Fruit fly (Drosophila melanogaster) whole organism, prepupa: ENCODE results near the gene Kdm5.

Experiments
- Blimp-1 ChIP-seq: fragments of 200-800 bp; sonication (Bioruptor generic); optimal IDR thresholded peaks from 3 replicates; lab custom pipeline; 2017; ENCODE audit warnings: missing biosample characterization, missing genetic modification characterization, mild to moderate bottlenecking, moderate library complexity, missing genetic modification reagents
- CG10631 ChIP-seq: fragments of 200-800 bp; sonication (Bioruptor generic); optimal IDR thresholded peaks from 2 replicates; lab custom pipeline; 2016; ENCODE audit warnings: missing biosample characterization, missing genetic modification characterization
- CG11294 ChIP-seq: fragments of 200-800 bp; sonication (Bioruptor generic); IDR thresholded peaks from 2 replicates; pipeline ENCODE4 v1.3.6; 2022; ENCODE audit warnings: missing biosample characterization, missing genetic modification characterization
- CG6854 ChIP-seq: fragments of 200-800 bp; sonication (Bioruptor generic); optimal IDR thresholded peaks from 2 replicates; lab custom pipeline; 2017; ENCODE audit warnings: missing biosample characterization, mild to moderate bottlenecking, missing genetic modification characterization
- CG8319 ChIP-seq: fragments of 200-800 bp; sonication (Bioruptor generic); optimal IDR thresholded peaks from 3 replicates; lab custom pipeline; 2016; ENCODE audit warnings: missing biosample characterization, missing genetic modification characterization
- Lpt ChIP-seq: fragments of 200-800 bp; sonication (Bioruptor generic); optimal IDR thresholded peaks from 3 replicates; lab custom pipeline; 2016; ENCODE audit warnings: missing biosample characterization, missing genetic modification characterization
- Sox14 ChIP-seq: fragments of 200-800 bp; sonication (Bioruptor generic); optimal IDR thresholded peaks from 3 replicates; lab custom pipeline; 2016; ENCODE audit warnings: missing biosample characterization, missing genetic modification characterization
- achi ChIP-seq: fragments of 200-800 bp; sonication (Bioruptor generic); optimal IDR thresholded peaks from 3 replicates; lab custom pipeline; 2016; ENCODE audit warnings: missing biosample characterization, missing genetic modification characterization
- dac ChIP-seq: fragments of 200-800 bp; sonication (Bioruptor generic); optimal IDR thresholded peaks from 2 replicates; lab custom pipeline; 2017; ENCODE audit warnings: missing biosample characterization, mild to moderate bottlenecking, missing genetic modification characterization
- dsx ChIP-seq: fragments of 200-800 bp; optimal IDR thresholded peaks from 3 replicates; lab custom pipeline; 2019; ENCODE audit warnings: missing biosample characterization, mild to moderate bottlenecking, missing genetic modification characterization, moderate library complexity; ENCODE audit not compliant: poor library complexity, severe bottlenecking
- esn ChIP-seq: fragments of 200-800 bp; sonication (Bioruptor generic); optimal IDR thresholded peaks from 2 replicates; lab custom pipeline; 2016; ENCODE audit warnings: missing biosample characterization, mild to moderate bottlenecking, missing genetic modification characterization, moderate library complexity
- fd59A ChIP-seq: fragments of 200-800 bp; sonication (Bioruptor generic); optimal IDR thresholded peaks from 2 replicates; lab custom pipeline; 2017; ENCODE audit warnings: missing biosample characterization, mild to moderate bottlenecking, missing genetic modification characterization, missing genetic modification reagents
- lz ChIP-seq: fragments of 200-800 bp; sonication (Bioruptor generic); optimal IDR thresholded peaks from 3 replicates; lab custom pipeline; 2016; ENCODE audit warnings: missing biosample characterization, missing genetic modification characterization
- spab ChIP-seq: fragments of 200-800 bp; sonication (Bioruptor generic); optimal IDR thresholded peaks from 2 replicates; lab custom pipeline; 2017; ENCODE audit warnings: missing biosample characterization, mild to moderate bottlenecking, missing genetic modification characterization, missing genetic modification reagents

DNA sequence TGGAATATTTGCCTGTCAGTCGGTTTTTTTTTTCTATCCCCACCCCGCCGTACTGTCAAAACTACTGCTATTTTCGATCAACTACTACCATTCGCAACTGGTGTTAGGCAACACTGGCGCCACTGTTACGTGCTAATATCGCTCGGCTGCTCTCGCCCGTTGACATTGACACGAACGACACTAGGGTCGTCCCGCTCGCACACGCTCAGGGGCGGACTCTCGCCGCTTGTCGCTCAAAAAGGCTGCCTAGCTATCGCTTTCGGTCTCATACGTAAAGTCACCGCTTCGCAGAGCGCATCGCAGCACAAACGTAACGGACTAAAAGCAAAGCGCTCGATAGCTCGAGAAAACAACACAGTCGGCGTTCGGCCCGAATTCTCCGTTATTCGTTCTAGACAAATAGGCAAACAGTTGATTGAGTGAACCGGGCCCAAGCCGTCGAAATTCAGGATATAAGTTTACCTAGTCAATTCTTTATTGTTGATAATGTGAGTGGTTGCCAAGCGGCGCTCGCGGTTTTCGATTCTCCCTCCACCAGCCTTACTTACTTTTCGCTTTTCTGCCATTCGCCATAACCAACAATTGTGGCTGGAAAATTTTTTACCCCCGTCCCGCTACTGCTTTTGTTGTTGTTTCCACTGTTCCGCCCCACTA, 16.8 kb downstream of the Kdm5 start:
- no peak for TF ChIP-seq CG8319 (GFP tag; lab: Kevin White, UChicago)
- no peak for TF ChIP-seq CG10631 (GFP tag; lab: Kevin White, UChicago)
- no peak for TF ChIP-seq CG11294 (GFP tag; lab: Robert Waterston, UW)
- TF ChIP-seq lz (GFP tag; lab: Kevin White, UChicago) = peak; percentile 45
- TF ChIP-seq Lpt (GFP tag; lab: Kevin White, UChicago) = peak; percentile 2
- no peak for TF ChIP-seq spab (GFP tag; lab: Kevin White, UChicago)
- no peak for TF ChIP-seq Blimp-1 (GFP tag; lab: Kevin White, UChicago)
- TF ChIP-seq CG6854 (GFP tag; lab: Kevin White, UChicago) = peak; percentile 50
- TF ChIP-seq fd59A (GFP tag; lab: Kevin White, UChicago) = peak; percentile 33
- TF ChIP-seq dac = no peak
- peak; percentile 51 for TF ChIP-seq Sox14 (GFP tag; lab: Kevin White, UChicago)
- peak; percentile 27 for TF ChIP-seq esn (GFP tag; lab: Kevin White, UChicago)
- TF ChIP-seq achi = peak; percentile 95
- TF ChIP-seq dsx (GFP tag; lab: Kevin White, UChicago) = peak; percentile 45
